Worm (Caenorhabditis elegans) whole organism, young adult: ENCODE results near the gene Y116A8B.1.

Experiments
- B0261.1 ChIP-seq: sonication (generic microtip); optimal IDR thresholded peaks from 2 replicates; lab custom pipeline; 2016; ENCODE audit warnings: mild to moderate bottlenecking, missing genetic modification characterization, moderate library complexity, missing compliant biosample characterization
- cebp-1 ChIP-seq, 2 experiments: fragments of 200-800 bp in 1 of 2; sonication (Bioruptor generic) in 1 of 2; sonication (generic microtip) in 1 of 2; IDR thresholded peaks in 1 of 2; optimal IDR thresholded peaks in 1 of 2; 2 replicates each; pipeline versions ENCODE4 v1.3.6 to Lab custom; 2017 to 2022; ENCODE audit warnings: missing compliant biosample characterization in 2 of 2, missing genetic modification characterization in 2 of 2, mild to moderate bottlenecking in 1 of 2, missing genetic modification reagents in 1 of 2, moderate library complexity in 1 of 2
- ceh-91 ChIP-seq: fragments of 200-800 bp; sonication (Bioruptor generic); IDR thresholded peaks from 2 replicates; pipeline ENCODE4 v1.3.6; 2022; ENCODE audit warnings: missing genetic modification reagents, missing genetic modification characterization, missing compliant biosample characterization
- lin-54 ChIP-seq: fragments of 200-800 bp; sonication (Bioruptor generic); optimal IDR thresholded peaks from 2 replicates; lab custom pipeline; 2018; ENCODE audit warnings: mild to moderate bottlenecking, missing genetic modification characterization, missing compliant biosample characterization
- lir-1 ChIP-seq: fragments of 200-800 bp; sonication (Bioruptor generic); conservative IDR thresholded peaks from 2 replicates; pipeline ENCODE4 v1.3.6; 2022; ENCODE audit warnings: missing genetic modification reagents, missing genetic modification characterization, missing compliant biosample characterization
- nfya-2 ChIP-seq: fragments of 200-800 bp; sonication (Bioruptor generic); IDR thresholded peaks from 2 replicates; pipeline ENCODE4 v1.3.6; 2022; ENCODE audit warnings: missing genetic modification reagents, missing genetic modification characterization, missing compliant biosample characterization
- pbrm-1 ChIP-seq: fragments of 200-800 bp; sonication (Bioruptor generic); IDR thresholded peaks from 2 replicates; pipeline ENCODE4 v1.3.6; 2022; ENCODE audit warnings: missing genetic modification reagents, missing genetic modification characterization, missing compliant biosample characterization
- rpc-1 ChIP-seq, 2 experiments: fragments of 150-350 bp in 1 of 2; sonication (generic microtip) in 1 of 2; optimal IDR thresholded peaks; 2 replicates each; lab custom pipeline; 2014 to 2018; ENCODE audit warnings: missing biosample characterization in 1 of 2, missing genetic modification characterization in 1 of 2, missing genetic modification reagents in 1 of 2, missing genotype in 1 of 2
- somi-1 ChIP-seq: fragments of 200-800 bp; sonication (Bioruptor generic); optimal IDR thresholded peaks from 2 replicates; lab custom pipeline; 2018; ENCODE audit warnings: mild to moderate bottlenecking, missing genetic modification characterization, missing compliant biosample characterization
- ztf-6 ChIP-seq: fragments of 200-800 bp; sonication (Bioruptor generic); IDR thresholded peaks from 2 replicates; pipeline ENCODE4 v1.3.6; 2022; ENCODE audit warnings: missing genetic modification reagents, missing genetic modification characterization, missing compliant biosample characterization

DNA sequence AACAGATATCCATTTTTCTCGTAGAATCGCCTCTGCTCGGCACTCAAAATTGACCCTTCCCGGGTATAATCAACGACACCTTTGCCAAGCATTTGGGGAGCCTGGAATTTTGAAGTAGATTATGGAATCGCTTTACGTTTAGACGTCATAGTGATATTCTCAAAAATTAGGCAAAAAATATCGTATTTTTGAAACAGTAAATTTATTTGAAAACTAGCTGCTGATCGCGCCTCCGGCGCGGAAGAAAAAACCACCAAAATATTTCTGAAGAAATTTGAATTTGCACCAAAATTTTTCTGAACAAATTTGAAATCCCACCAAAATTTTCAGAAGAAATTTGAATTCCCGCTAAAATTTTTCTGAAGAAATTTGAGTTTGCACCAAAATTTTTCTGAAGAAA is 46.2 kb downstream of the Y116A8B.1 start, which contains the start of gene ZK550.6:
- TF ChIP-seq B0261.1 = no peak
- no peak for TF ChIP-seq ztf-6 (GFP tag; lab: Robert Waterston, UW)
- no peak for TF ChIP-seq ceh-91 (GFP tag; lab: Robert Waterston, UW)
- TF ChIP-seq somi-1 (GFP tag; lab: Kevin White, UChicago) = no peak
- no peak for TF ChIP-seq pbrm-1
- TF ChIP-seq rpc-1 (optimal IDR thresholded peaks at IDR 0.05; lab: Kevin White, UChicago) = no peak
- TF ChIP-seq rpc-1 (tag; optimal IDR thresholded peaks at IDR 0.05; lab: Kevin White, UChicago) = no peak
- no peak for TF ChIP-seq lir-1 (GFP tag; lab: Robert Waterston, UW)
- TF ChIP-seq nfya-2 (GFP tag; lab: Robert Waterston, UW) = no peak
- no peak for TF ChIP-seq cebp-1 (GFP tag; IDR thresholded peaks at IDR 0.05; lab: Robert Waterston, UW)
- no peak for TF ChIP-seq cebp-1 (tag; optimal IDR thresholded peaks at IDR 0.05; lab: Kevin White, UChicago)
- TF ChIP-seq lin-54 (GFP tag; lab: Kevin White, UChicago) = no peak
